Fruit fly (Drosophila melanogaster) whole organism, larva: ENCODE data around the gene mthl14.
A peak's percentile ranks its signal among the peaks of the same experiment; 100 is the strongest.

ENCODE experiments used
- noc ChIP-seq: fragments of 200-800 bp; sonication (Bioruptor generic); optimal IDR thresholded peaks from 3 replicates; lab custom pipeline; 2019; ENCODE audit warnings: missing biosample characterization, mild to moderate bottlenecking, missing genetic modification characterization, moderate library complexity

The mthl14 gene

dm6 chr3L:231504-231903, 15.8 kb upstream of the mthl14 start, which contains the start of gene CG42846:
TSS of gene CG42846 (minus strand) at chr3L:231604.
- no peak for TF ChIP-seq noc (tag; lab: Kevin White, UChicago)

DNA sequence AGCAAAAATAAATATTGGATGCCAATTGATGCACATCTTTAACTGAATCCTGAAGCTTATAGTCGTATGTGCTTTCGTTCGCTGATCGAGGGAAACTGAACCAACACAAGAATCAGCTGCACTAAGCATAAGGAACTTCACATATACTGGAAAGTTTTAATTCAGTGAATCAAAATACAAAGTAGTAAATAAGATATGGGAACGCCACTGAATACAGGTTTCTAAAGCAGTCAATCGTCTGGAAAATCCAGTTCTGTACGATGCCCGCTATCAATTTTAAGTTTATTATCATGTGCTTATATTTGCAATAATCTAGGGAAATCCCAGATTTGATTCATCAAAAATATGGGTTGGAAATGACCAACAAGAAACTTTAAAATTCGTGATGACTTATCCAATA, 15.0 kb upstream of the mthl14 start, which contains the start of gene CG34454:
TSS of gene CG34454 (minus strand) at position 84 of the 400 bp plus-strand sequence.
- no peak for TF ChIP-seq noc (tag; lab: Kevin White, UChicago)

- TF ChIP-seq noc (tag; lab: Kevin White, UChicago): no peak
Observed at dm6 chr3L:233251-233650, 14.0 kb upstream of the mthl14 start, which contains the start of gene CG34453. TSS of gene CG34453 (minus strand) at chr3L:233351.

DNA sequence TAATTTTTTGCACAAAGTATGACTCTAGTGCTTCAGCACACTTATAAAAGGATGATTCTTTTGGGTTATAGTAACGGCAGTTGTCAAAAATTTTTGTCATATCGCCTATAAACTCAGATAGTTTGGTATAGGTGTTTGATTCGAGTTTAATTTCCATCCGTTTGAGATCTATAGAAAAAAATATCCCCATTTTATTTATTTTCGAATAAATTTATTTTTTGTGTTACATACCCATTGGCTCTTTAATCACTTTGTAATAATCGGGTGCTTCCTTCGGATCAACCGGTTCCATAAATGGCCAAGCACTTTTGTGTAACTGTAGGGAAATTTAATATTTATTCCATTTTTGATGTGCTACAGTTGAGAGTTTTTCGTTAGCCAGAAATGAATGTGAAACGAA, 13.0 kb upstream of the mthl14 start:
- TF ChIP-seq noc (tag; lab: Kevin White, UChicago): no peak

DNA sequence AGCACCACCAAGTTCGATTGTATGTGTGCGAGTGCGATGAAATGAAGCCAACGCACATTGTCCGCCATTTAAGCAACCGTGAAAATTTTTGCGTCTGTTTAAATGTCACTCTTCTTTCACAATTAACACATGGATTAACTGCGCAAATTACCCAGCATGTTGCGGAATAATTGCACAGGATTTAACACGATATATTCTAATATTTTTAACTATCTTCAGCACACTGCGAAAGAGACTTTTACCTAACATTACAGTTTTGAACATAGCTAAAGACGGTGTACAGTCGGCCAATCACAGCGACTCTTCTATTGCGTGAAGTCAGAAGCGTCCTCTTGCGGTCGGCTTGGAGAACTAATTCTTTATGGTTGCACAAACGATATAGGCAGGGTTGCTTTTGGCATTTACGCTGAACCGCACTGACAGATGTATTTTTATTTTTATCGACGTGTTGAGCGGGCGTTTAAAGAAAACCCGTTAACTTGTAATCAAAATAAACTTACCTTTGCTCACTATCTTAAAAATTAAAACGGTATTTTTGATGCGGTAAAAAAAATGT, 569 bp upstream of the mthl14 start:
- no peak for TF ChIP-seq noc (tag; lab: Kevin White, UChicago)

dm6 chr3L:248226-248758, 1.0 kb downstream of the mthl14 start:
- no peak for TF ChIP-seq noc (tag; lab: Kevin White, UChicago)

DNA sequence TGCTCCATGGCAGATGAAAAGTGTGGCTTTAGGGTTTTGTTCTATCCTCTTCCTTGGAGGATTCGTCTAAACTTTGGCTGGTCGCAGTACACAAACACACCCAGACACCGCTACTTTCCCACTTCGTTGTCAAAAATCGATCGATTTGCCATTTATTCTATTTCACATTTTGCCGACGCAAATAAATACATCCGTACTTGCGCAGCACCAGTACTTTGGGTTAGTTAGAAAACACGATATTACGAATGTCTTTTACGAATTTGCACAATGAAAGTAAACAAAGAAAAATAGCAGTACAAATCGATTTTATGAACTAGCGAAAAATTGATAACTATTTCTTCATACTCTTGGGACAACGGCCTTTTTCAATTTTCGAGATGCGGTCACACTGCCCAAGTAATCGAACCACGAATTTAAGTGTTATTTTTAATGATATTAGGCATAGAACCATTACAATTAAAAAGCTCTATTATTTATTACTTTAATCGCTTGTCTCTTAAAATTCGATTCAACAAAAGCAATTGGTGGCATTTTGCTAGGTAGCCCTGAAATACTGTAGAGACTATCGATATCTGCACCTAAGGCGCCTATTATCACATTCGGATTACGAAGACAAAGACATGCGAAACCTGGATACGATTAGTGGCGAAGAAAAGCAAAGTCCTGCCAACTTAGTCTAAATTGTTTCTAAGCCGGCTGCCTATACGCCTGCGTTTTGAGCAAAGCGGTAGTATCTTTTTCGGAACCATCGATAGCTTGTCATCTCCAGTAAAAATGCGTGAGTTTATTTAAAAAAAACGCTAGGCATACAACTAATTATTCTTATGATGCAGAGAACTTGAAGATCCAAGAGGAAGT, 10.6 kb downstream of the mthl14 start, which contains the start of the genes DIP2 and wac:
TSS of gene DIP2 (minus strand) at position 337 of the 858 bp plus-strand sequence.
TSS of gene wac (plus strand) at position 559 of the 858 bp plus-strand sequence.
- TF ChIP-seq noc (tag; lab: Kevin White, UChicago): no peak

DNA sequence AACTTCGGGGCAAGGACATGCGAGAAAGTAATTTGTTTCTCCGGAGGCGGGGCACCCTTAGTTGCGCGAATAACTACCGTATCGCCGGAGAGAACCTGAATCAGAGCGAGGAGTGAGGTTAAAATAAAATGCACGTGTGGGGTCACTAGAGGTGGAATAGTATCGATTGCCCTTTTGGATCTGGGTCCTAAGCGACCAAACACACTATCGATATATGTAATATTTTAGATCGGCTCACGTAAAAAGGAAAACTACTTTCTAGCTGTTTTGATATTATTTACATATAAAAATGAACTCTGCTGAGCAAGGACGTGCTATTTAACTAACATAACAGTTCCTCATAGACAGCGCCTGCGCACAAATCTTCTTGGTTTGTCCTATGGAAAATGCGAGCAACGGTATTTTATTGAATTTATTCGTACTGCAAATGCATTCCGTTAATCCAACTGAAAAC, 15.5 kb downstream of the mthl14 start:
- TF ChIP-seq noc (tag; lab: Kevin White, UChicago): no peak

- TF ChIP-seq noc (tag; lab: Kevin White, UChicago): no peak
Observed at dm6 chr3L:263500-264377, 16.4 kb downstream of the mthl14 start.

DNA sequence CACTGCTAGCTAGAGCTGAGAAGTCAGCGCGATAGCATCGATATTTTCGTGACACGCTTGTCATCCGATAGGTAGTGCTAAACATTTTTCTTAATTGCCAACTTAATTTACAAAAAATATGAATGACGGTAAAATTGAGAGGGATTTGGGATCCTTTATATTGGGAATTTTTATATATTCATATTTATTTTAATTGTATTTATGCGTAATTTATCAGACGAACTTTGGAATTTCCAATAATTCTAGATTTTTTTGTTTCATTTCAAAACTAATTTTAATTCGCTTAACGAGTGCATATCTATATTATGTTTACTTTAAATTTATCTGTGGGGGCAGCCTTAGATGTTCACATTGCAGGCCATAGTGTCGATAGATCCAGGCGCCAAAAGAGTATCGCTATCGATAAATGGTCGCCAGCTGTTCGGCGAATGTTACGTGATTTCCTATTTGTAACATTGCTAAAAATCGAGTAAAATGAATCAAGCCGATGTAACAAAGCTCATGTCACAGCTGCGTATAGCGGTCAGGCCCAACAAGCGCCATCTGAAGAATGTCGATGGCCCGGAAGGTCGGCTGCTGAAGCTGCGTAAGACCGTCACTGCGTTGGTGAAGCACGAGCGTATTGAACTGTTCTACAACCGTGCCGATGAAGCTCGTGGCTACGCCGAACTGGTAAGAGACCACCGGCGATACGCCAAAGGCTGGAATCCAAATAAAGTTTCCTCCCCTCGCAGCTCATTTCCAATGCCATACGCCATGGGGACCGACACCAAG, 17.3 kb downstream of the mthl14 start, which contains the start of the genes Tudor-SN and mRpL17:
TSS of gene Tudor-SN (minus strand) at position 3 of the 774 bp plus-strand sequence.
TSS of gene mRpL17 (plus strand) at position 402 of the 774 bp plus-strand sequence.
- TF ChIP-seq noc (tag; lab: Kevin White, UChicago): peak; percentile 38

dm6 chr3L:265808-266207, 18.5 kb downstream of the mthl14 start, which contains the start of gene CG34263:
TSS of gene CG34263 (minus strand) at chr3L:265908.
- no peak for TF ChIP-seq noc (tag; lab: Kevin White, UChicago)

DNA sequence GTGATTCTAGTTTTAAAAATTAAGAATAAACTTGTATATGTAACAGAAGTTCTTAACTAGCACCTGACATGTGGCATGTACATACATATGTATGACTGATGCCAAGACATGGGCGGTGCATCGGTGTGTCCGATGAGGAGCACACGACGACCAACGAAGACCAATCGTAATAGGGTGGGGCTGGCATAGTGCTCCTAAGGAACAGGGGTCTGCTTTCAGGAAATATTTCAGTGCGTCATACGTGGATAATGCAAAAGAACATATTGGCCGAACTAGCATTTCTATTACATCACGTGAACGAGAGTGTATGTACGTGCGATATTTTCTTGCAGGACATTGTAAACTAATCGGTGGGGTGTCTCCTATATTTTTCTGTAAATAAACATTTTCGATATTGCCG, 19.8 kb downstream of the mthl14 start, which contains the start of gene miple1:
TSS of gene miple1 (plus strand) at position 217 of the 400 bp plus-strand sequence.
- TF ChIP-seq noc (tag; lab: Kevin White, UChicago): no peak

DNA sequence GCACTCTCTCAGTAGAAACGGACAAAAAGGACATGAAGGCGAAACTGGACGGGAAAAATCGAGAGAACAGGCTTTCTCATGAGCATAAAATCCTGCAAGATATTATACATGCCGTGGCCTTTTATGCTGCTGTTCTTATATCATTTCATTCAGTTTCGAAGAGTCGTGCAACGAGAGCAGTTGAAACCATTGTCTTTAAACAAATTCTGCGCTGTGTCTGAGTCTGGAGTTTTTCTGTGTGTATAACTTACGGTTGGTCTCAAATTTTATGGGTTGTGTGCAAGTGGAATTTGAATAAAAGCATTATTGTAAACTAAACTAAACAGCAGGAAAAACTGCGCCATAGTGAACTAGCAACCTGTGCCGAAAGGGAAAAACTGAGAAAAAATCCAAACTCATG, 20.3 kb downstream of the mthl14 start:
- TF ChIP-seq noc (tag; lab: Kevin White, UChicago): no peak
